Fruit fly (Drosophila melanogaster) whole organism, embryonic: ENCODE results near the gene CG31908.

Experiments
- CG16863 ChIP-seq: fragments of 200-800 bp; sonication (Bioruptor generic); optimal IDR thresholded peaks from 3 replicates; lab custom pipeline; 2016; ENCODE audit warnings: missing biosample characterization, missing genetic modification characterization
- CG4854 ChIP-seq: fragments of 200-800 bp; sonication (Bioruptor generic); optimal IDR thresholded peaks from 2 replicates; lab custom pipeline; 2016; ENCODE audit warnings: missing biosample characterization, missing genetic modification characterization, inconsistent platforms
- Sox102F ChIP-seq: fragments of 200-800 bp; sonication (Bioruptor generic); optimal IDR thresholded peaks from 2 replicates; lab custom pipeline; 2018; ENCODE audit warnings: missing biosample characterization, mild to moderate bottlenecking, missing genetic modification characterization, moderate library complexity
- chinmo ChIP-seq: fragments of 200-800 bp; sonication (Bioruptor generic); IDR thresholded peaks from 4 replicates; pipeline ENCODE4 v1.3.6; 2022; ENCODE audit warnings: missing biosample characterization, missing genetic modification characterization; ENCODE audit not compliant: partially characterized antibody
- chn ChIP-seq: fragments of 200-800 bp; sonication (Bioruptor generic); optimal IDR thresholded peaks from 2 replicates; lab custom pipeline; 2016; ENCODE audit warnings: missing biosample characterization, missing genetic modification characterization
- wor ChIP-seq: fragments of 200-800 bp; sonication (Bioruptor generic); IDR thresholded peaks from 2 replicates; pipeline ENCODE4 v1.3.6; 2022; ENCODE audit warnings: missing biosample characterization, missing genetic modification characterization

DNA sequence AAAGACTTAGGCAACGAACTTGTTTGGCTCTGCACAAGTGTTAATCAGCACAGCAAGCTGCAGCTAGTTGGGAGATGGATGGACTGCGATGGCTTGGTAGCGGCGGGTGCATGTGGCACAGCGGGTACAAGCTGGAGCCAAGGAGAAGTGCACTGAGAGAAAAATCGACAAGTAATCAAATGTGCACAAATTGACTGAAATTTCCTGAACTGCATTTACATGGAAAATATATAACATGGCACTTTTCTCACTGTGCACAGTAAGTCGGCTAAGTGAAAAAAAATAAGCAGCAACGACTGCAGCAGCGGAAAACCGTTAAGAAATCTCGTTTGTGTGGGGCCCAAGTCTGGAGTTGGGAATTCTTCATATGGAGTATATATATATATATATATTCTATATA is 36.1 kb downstream of the CG31908 start:
- TF ChIP-seq CG16863 (GFP tag; lab: Kevin White, UChicago): no peak
- TF ChIP-seq chinmo (GFP tag; lab: Robert Waterston, UW): no peak
- peak; percentile 29 for TF ChIP-seq Sox102F
- no peak for TF ChIP-seq wor
- TF ChIP-seq chn (GFP tag; lab: Kevin White, UChicago): no peak
- TF ChIP-seq CG4854 (GFP tag; lab: Kevin White, UChicago): no peak
